Fruit fly (Drosophila melanogaster): ENCODE results near the gene CG34437.

Gene CG34437

dm6 chr3R:28330266-28331125 is 47.0 kb downstream of the CG34437 start (continued):
- no peak for TF ChIP-seq Sry-δ (GFP tag; optimal IDR thresholded peaks at IDR 0.05)
- no peak for TF ChIP-seq CG31224 (GFP tag; IDR thresholded peaks at IDR 0.05)
- TF ChIP-seq CG31388 (GFP tag; optimal IDR thresholded peaks at IDR 0.05): no peak
- no peak for TF ChIP-seq CG11696 (GFP tag; IDR thresholded peaks at IDR 0.05)
- no peak for TF ChIP-seq CG43689 (GFP tag; IDR thresholded peaks at IDR 0.05)
- peak; percentile 86 for TF ChIP-seq sens (GFP tag)
- TF ChIP-seq CG10565 (GFP tag; optimal IDR thresholded peaks at IDR 0.05): no peak

- TF ChIP-seq CG13296 (GFP tag; optimal IDR thresholded peaks at IDR 0.05): peak; percentile 34
- TF ChIP-seq Adf1 (GFP tag; IDR thresholded peaks at IDR 0.05): peak; percentile 86
- TF ChIP-seq CG15269 (tag; optimal IDR thresholded peaks at IDR 0.05): peak; percentile 50
- TF ChIP-seq dm (GFP tag; optimal IDR thresholded peaks at IDR 0.05): no peak
- TF ChIP-seq Max (GFP tag; optimal IDR thresholded peaks at IDR 0.05): peak; percentile 8
- TF ChIP-seq crp (GFP tag; optimal IDR thresholded peaks at IDR 0.05): peak in 1 of 2 experiments; percentile 13
- TF ChIP-seq Dbx (GFP tag; IDR thresholded peaks at IDR 0.05): no peak
- 0 out of 2 replicates have a peak, but pooled peaks have one; percentile 6 for TF ChIP-seq unc-4 (GFP tag; IDR thresholded peaks at IDR 0.05; ENCODE audit: partially characterized antibody)
- peak; percentile 12 for TF ChIP-seq twi (tag; optimal IDR thresholded peaks at IDR 0.05)
- TF ChIP-seq Dll (GFP tag; IDR thresholded peaks at IDR 0.05; ENCODE audit: partially characterized antibody): 0 out of 4 replicates have a peak, but pooled peaks have one; percentile 7
- peak; percentile 60 for TF ChIP-seq cwo (GFP tag; optimal IDR thresholded peaks at IDR 0.05)
- 0 out of 2 replicates have a peak, but pooled peaks have one; percentile 2 for TF ChIP-seq CG13287 (GFP tag; IDR thresholded peaks at IDR 0.05; ENCODE audit: partially characterized antibody)
- TF ChIP-seq CG10565 (GFP tag; optimal IDR thresholded peaks at IDR 0.05): no peak
- TF ChIP-seq CG9727 (GFP tag; optimal IDR thresholded peaks at IDR 0.05): peak; percentile 4
Measured at dm6 chr3R:28331126-28331490, 47.6 kb downstream of the CG34437 start.

dm6 chr3R:28332137-28332671 is 48.7 kb downstream of the CG34437 start:
- TF ChIP-seq BtbVII (GFP tag; optimal IDR thresholded peaks at IDR 0.05) (peak; percentile 70), eyg (GFP tag; optimal IDR thresholded peaks at IDR 0.05) (peak; percentile 24), wek (GFP tag; optimal IDR thresholded peaks at IDR 0.05) (no peak), cwo (GFP tag; optimal IDR thresholded peaks at IDR 0.05) (peak; percentile 85), CG3847 (GFP tag; IDR thresholded peaks at IDR 0.05) (peak; percentile 63), CG13775 (GFP tag; optimal IDR thresholded peaks at IDR 0.05) (peak; percentile 45), hkb (optimal IDR thresholded peaks at IDR 0.05) (no peak), hkb (GFP tag; IDR thresholded peaks at IDR 0.05) (peak; percentile 77), D19A (tag; optimal IDR thresholded peaks at IDR 0.05) (peak; percentile 12), CG11723 (GFP tag; optimal IDR thresholded peaks at IDR 0.05) (peak; percentile 10), CG6813 (GFP tag; optimal IDR thresholded peaks at IDR 0.05) (peak; percentile 25), grau (tag; optimal IDR thresholded peaks at IDR 0.05) (peak; percentile 93), CG10267 (tag; optimal IDR thresholded peaks at IDR 0.05) (peak; percentile 36), toy (GFP tag; IDR thresholded peaks at IDR 0.05) (peak; percentile 40; the same call in 1 of the 2 replicates), CG7987 (GFP tag; optimal IDR thresholded peaks at IDR 0.05) (peak; percentile 34), peb (GFP tag; IDR thresholded peaks at IDR 0.05) (0 out of 2 replicates have a peak, but pooled peaks have one; percentile 26), yki (optimal IDR thresholded peaks at IDR 0.05) (no peak), vvl (GFP tag; IDR thresholded peaks at IDR 0.05) (peak; percentile 73), vnd (GFP tag; IDR thresholded peaks at IDR 0.05; ENCODE audit: partially characterized antibody) (no peak), CG32767 (GFP tag; IDR thresholded peaks at IDR 0.05) (peak; percentile 73; the same call in 1 of the 2 replicates), Bteb2 (GFP tag; optimal IDR thresholded peaks at IDR 0.05) (peak; percentile 47), gcm2 (GFP tag; optimal IDR thresholded peaks at IDR 0.05) (no peak), mam (GFP tag; optimal IDR thresholded peaks at IDR 0.05) (peak; percentile 71), inv (GFP tag; IDR thresholded peaks at IDR 0.05; ENCODE audit: partially characterized antibody) (no peak), CG10321 (GFP tag; IDR thresholded peaks at IDR 0.05) (no peak), her (GFP tag; optimal IDR thresholded peaks at IDR 0.05) (no peak), Atf-2 (GFP tag; optimal IDR thresholded peaks at IDR 0.05) (peak; percentile 20)

Data from whole organism, embryonic.